Fruit fly (Drosophila melanogaster) whole organism, adult: Measurements from ENCODE around the gene Gem2.

ENCODE experiments used
- CG11617 ChIP-seq: fragments of 200-800 bp; sonication (Bioruptor generic); optimal IDR thresholded peaks from 2 replicates; lab custom pipeline; 2017; ENCODE audit warnings: mild to moderate bottlenecking, missing biosample characterization, missing genetic modification reagents, missing genetic modification characterization
- CG12768 ChIP-seq: fragments of 200-800 bp; sonication (Bioruptor generic); optimal IDR thresholded peaks from 2 replicates; lab custom pipeline; 2017; ENCODE audit warnings: missing biosample characterization, missing genetic modification characterization, mild to moderate bottlenecking, moderate library complexity, missing genetic modification reagents
- Clk ChIP-seq: fragments of 200-800 bp; sonication (Bioruptor generic); optimal IDR thresholded peaks from 2 replicates; lab custom pipeline; 2017; ENCODE audit warnings: missing biosample characterization, missing genetic modification characterization
- Mnt ChIP-seq: fragments of 200-800 bp; sonication (Bioruptor generic); optimal IDR thresholded peaks from 2 replicates; lab custom pipeline; 2016; ENCODE audit warnings: missing biosample characterization, mild to moderate bottlenecking, missing genetic modification characterization
- cic ChIP-seq: fragments of 200-800 bp; sonication (Bioruptor generic); optimal IDR thresholded peaks from 2 replicates; lab custom pipeline; 2017; ENCODE audit warnings: missing biosample characterization, mild to moderate bottlenecking, missing genetic modification characterization, moderate library complexity
- kay ChIP-seq: fragments of 200-800 bp; sonication (Bioruptor generic); peaks from one replicate; lab custom pipeline; 2016; ENCODE audit warnings: missing biosample characterization, missing genetic modification characterization, borderline replicate concordance

DNA sequence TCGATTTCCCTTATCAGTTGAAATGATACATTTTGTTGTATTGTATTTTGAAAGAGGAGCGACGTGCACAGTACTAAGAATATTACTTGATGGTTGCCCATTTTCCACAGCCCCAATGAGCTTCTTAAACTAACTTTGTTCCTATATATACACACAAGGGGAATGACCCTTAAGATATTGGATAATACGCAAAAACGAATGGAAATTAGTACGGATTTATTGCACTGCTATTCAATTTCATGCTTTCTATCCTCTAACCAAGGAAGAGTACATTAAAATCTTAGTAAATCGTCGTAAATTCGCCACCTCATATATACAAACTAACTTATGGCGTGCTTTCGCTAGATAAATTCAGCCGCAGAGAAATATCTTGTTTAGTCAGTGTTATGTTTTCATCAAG lies 48.2 kb downstream of the Gem2 start, which contains the start of gene Acp76A:
- TF ChIP-seq CG11617 (GFP tag; lab: Kevin White, UChicago) (no peak), Clk (GFP tag; lab: Kevin White, UChicago) (no peak), Mnt (GFP tag; lab: Kevin White, UChicago) (no peak), kay (GFP tag; lab: Kevin White, UChicago) (peak; percentile 2), CG12768 (GFP tag; lab: Kevin White, UChicago) (no peak), cic (no peak)
